Worm (Caenorhabditis elegans) whole organism, young adult: ENCODE measurements around the gene ykt-6.

Source experiments
- C06A6.2 ChIP-seq: fragments of 200-800 bp; sonication (Bioruptor generic); conservative IDR thresholded peaks from 2 replicates; pipeline ENCODE4 v1.3.6; 2022; ENCODE audit warnings: missing genetic modification characterization, missing compliant biosample characterization
- F10E7.11 ChIP-seq: sonication (generic microtip); optimal IDR thresholded peaks from 2 replicates; lab custom pipeline; 2017; ENCODE audit warnings: mild to moderate bottlenecking, missing genetic modification characterization, moderate library complexity, missing compliant biosample characterization
- F39B2.1 ChIP-seq: fragments of 200-800 bp; sonication (Bioruptor generic); IDR thresholded peaks from 2 replicates; pipeline ENCODE4 v1.3.6; 2022; ENCODE audit warnings: missing genetic modification reagents, missing genetic modification characterization, missing compliant biosample characterization
- F57A8.1 ChIP-seq: fragments of 200-800 bp; sonication (Bioruptor generic); optimal IDR thresholded peaks from 2 replicates; lab custom pipeline; 2018; ENCODE audit warnings: mild to moderate bottlenecking, missing genetic modification characterization, moderate library complexity, missing compliant biosample characterization
- cebp-2 ChIP-seq: fragments of 200-800 bp; sonication (Bioruptor generic); IDR thresholded peaks from 2 replicates; pipeline ENCODE4 v1.3.6; 2022; ENCODE audit warnings: missing genetic modification characterization, missing compliant biosample characterization
- die-1 ChIP-seq: sonication (generic microtip); optimal IDR thresholded peaks from 2 replicates; lab custom pipeline; 2016; ENCODE audit warnings: missing genotype, mild to moderate bottlenecking, missing genetic modification characterization, missing compliant biosample characterization
- dox-1 ChIP-seq: fragments of 200-800 bp; sonication (Bioruptor generic); IDR thresholded peaks from 2 replicates; pipeline ENCODE4 v1.3.6; 2022; ENCODE audit warnings: missing genetic modification reagents, missing genetic modification characterization, missing compliant biosample characterization
- egl-44 ChIP-seq: fragments of 200-800 bp; sonication (Bioruptor generic); IDR thresholded peaks from 2 replicates; pipeline ENCODE4 v1.3.6; 2022; ENCODE audit warnings: missing genetic modification reagents, missing genetic modification characterization, missing compliant biosample characterization
- nfya-1 ChIP-seq: sonication (generic microtip); optimal IDR thresholded peaks from 2 replicates; lab custom pipeline; 2017; ENCODE audit warnings: antibody characterized with exemption, missing compliant biosample characterization, missing genetic modification characterization, borderline replicate concordance; ENCODE audit not compliant: insufficient read depth
- pbrm-1 ChIP-seq: fragments of 200-800 bp; sonication (Bioruptor generic); IDR thresholded peaks from 2 replicates; pipeline ENCODE4 v1.3.6; 2022; ENCODE audit warnings: missing genetic modification reagents, missing genetic modification characterization, missing compliant biosample characterization
- pha-4 ChIP-seq: fragments of 150-350 bp; sonication (generic microtip); optimal IDR thresholded peaks from 2 replicates; lab custom pipeline; 2014; ENCODE audit warnings: missing biosample characterization, missing genetic modification reagents, missing genetic modification characterization
- repo-1 ChIP-seq: sonication (generic microtip); optimal IDR thresholded peaks from 2 replicates; lab custom pipeline; 2017; ENCODE audit warnings: mild to moderate bottlenecking, missing genetic modification characterization, missing compliant biosample characterization
- snpc-1.3 ChIP-seq: sonication (generic microtip); optimal IDR thresholded peaks from 2 replicates; lab custom pipeline; 2017; ENCODE audit warnings: missing genetic modification characterization, mild to moderate bottlenecking, missing compliant biosample characterization, antibody characterized with exemption, moderate library complexity, missing genotype, missing genetic modification reagents; ENCODE audit not compliant: insufficient read depth
- unc-62 ChIP-seq: fragments of 150-350 bp; optimal IDR thresholded peaks from 2 replicates; lab custom pipeline; 2014; ENCODE audit warnings: missing biosample characterization, missing genetic modification reagents, missing genetic modification characterization

- TF ChIP-seq die-1 (peak; percentile 34), unc-62 (peak; percentile 90), C06A6.2 (GFP tag; lab: Robert Waterston, UW) (0 out of 2 replicates have a peak, but pooled peaks have one; percentile 14), F39B2.1 (GFP tag; lab: Robert Waterston, UW) (no peak), F10E7.11 (tag; lab: Kevin White, UChicago) (no peak), repo-1 (tag; lab: Kevin White, UChicago) (peak; percentile 64), dox-1 (GFP tag; lab: Robert Waterston, UW) (peak; percentile 54; the same call in 1 of the 2 replicates), nfya-1 (tag; lab: Kevin White, UChicago) (no peak), pbrm-1 (GFP tag; lab: Robert Waterston, UW) (peak; percentile 79), cebp-2 (GFP tag; lab: Robert Waterston, UW) (no peak), F57A8.1 (GFP tag; lab: Kevin White, UChicago) (no peak), egl-44 (GFP tag; lab: Robert Waterston, UW) (0 out of 2 replicates have a peak, but pooled peaks have one; percentile 34), pha-4 (tag; lab: Kevin White, UChicago) (no peak), snpc-1.3 (tag; lab: Kevin White, UChicago) (no peak)
These were observed 47.8 kb upstream of the ykt-6 start, which contains the start of gene F56C9.10 for ce11 chrIII:7335220-7335619.
